Worm (Caenorhabditis elegans) whole organism, L2 larva: Measurements from ENCODE around the gene C24A8.5.

Experiments
- F13H6.1 ChIP-seq: sonication (generic microtip); optimal IDR thresholded peaks from 2 replicates; lab custom pipeline; 2016; ENCODE audit warnings: missing genetic modification characterization, missing compliant biosample characterization
- ama-1 ChIP-seq: fragments of 150-350 bp; optimal IDR thresholded peaks from 2 replicates; lab custom pipeline; 2018; ENCODE audit warnings: inconsistent platforms
- ceh-82 ChIP-seq: fragments of 150-350 bp; optimal IDR thresholded peaks from 2 replicates; lab custom pipeline; 2014; ENCODE audit warnings: missing biosample characterization, missing genetic modification characterization
- fos-1 ChIP-seq: fragments of 150-350 bp; optimal IDR thresholded peaks from 2 replicates; lab custom pipeline; 2014; ENCODE audit warnings: missing biosample characterization, missing genetic modification characterization
- lin-11 ChIP-seq: fragments of 150-350 bp; sonication (generic microtip); optimal IDR thresholded peaks from 2 replicates; lab custom pipeline; 2014; ENCODE audit warnings: missing biosample characterization, missing genetic modification characterization, inconsistent platforms, mixed read lengths
- mbf-1 ChIP-seq: sonication (generic microtip); optimal IDR thresholded peaks from 2 replicates; lab custom pipeline; 2017; ENCODE audit warnings: missing biosample characterization, missing genetic modification characterization
- nhr-11 ChIP-seq: fragments of 150-350 bp; optimal IDR thresholded peaks from 2 replicates; lab custom pipeline; 2014; ENCODE audit warnings: missing biosample characterization, missing genetic modification characterization
- nhr-12 ChIP-seq: fragments of 150-350 bp; optimal IDR thresholded peaks from 2 replicates; lab custom pipeline; 2014; ENCODE audit warnings: missing biosample characterization, missing genetic modification characterization
- nhr-23 ChIP-seq: fragments of 150-350 bp; optimal IDR thresholded peaks from 2 replicates; lab custom pipeline; 2014; ENCODE audit warnings: missing biosample characterization, missing genetic modification reagents, missing genetic modification characterization
- sma-3 ChIP-seq: sonication (generic microtip); optimal IDR thresholded peaks from 2 replicates; lab custom pipeline; 2016; ENCODE audit warnings: missing genetic modification reagents, missing genetic modification characterization, missing compliant biosample characterization
- unc-39 ChIP-seq: fragments of 150-350 bp; optimal IDR thresholded peaks from 2 replicates; lab custom pipeline; 2014; ENCODE audit warnings: missing biosample characterization, missing genetic modification characterization
- unc-62 ChIP-seq: fragments of 150-350 bp; optimal IDR thresholded peaks from 2 replicates; lab custom pipeline; 2014; ENCODE audit warnings: missing biosample characterization, missing genetic modification reagents, missing genetic modification characterization

DNA sequence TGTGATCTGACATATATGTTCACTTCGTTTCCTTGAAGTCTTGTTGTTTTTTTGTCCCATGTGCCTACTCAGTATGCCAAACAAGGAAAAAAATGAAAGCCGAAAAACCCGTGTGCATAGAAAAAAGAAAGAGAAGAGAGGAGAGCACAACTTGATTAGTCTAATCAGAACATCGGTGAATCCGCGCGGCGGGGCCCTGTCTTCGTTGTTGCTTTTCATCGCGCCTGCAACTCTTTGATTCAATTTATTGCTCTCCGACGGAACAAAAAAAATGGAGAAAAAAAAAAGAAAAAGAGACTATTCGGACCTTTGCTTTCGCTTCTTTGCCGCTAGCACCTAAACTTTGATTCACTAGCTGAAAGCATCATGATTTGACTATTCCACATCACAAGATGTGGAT is 13.8 kb downstream of the C24A8.5 start:
- TF ChIP-seq nhr-11 (tag; lab: Kevin White, UChicago) (no peak), F13H6.1 (no peak), fos-1 (tag; lab: Kevin White, UChicago) (no peak), ceh-82 (no peak), lin-11 (tag; lab: Kevin White, UChicago) (no peak), ama-1 (no peak), unc-62 (GFP tag; lab: Kevin White, UChicago) (no peak), unc-39 (no peak), nhr-12 (tag; lab: Kevin White, UChicago) (no peak), mbf-1 (tag; lab: Kevin White, UChicago) (no peak), sma-3 (GFP tag; lab: Kevin White, UChicago) (no peak), nhr-23 (tag; lab: Kevin White, UChicago) (no peak)
